2 worm cellular contexts compared by ENCODE assay signal in the genomic region with DNA sequence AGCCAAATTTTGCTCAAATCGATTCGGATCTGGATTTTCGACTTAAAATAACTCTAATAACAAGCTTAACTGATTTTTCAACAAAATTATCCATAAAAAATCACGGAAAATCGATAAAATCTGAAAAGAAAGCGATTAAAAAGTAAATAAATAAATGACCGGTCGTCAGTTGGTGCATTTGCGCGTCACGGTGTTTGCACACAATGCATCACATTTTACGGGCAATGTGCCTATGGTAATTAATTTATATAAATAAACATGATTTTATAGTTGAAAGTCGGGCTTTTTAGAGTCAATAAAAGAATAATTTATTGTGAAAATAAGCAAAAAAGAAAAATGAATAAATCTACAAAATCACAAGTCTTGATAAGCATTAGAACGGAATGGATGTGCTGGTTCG.
A peak's percentile ranks its signal among the peaks of the same experiment; 100 is the strongest.
TF ChIP-seq lines count a peak whose summit lies in the region.

No protein-coding gene starts in this region.

TF ChIP-seq in whole organism, L1 larva, 84 proteins besides CTCF, POLR2A, EP300 and RAD21 (continued from another document):
- TF ChIP-seq nhr-90 (tag; optimal IDR thresholded peaks at IDR 0.05; lab: Kevin White, UChicago; ENCODE audit: poor library complexity), result peak; percentile 39
- TF ChIP-seq nhr-47 (tag; optimal IDR thresholded peaks at IDR 0.05; lab: Kevin White, UChicago), result peak; percentile 60
- no peak for TF ChIP-seq nhr-85 (tag; lab: Kevin White, UChicago)
- no peak for TF ChIP-seq aha-1 (tag; optimal IDR thresholded peaks at IDR 0.05; lab: Kevin White, UChicago)
- peak in 1 of 3 experiments; percentile 18 for TF ChIP-seq ceh-82 (tag; optimal IDR thresholded peaks at IDR 0.05; lab: Kevin White, UChicago)
- TF ChIP-seq skn-1 (tag; optimal IDR thresholded peaks at IDR 0.05; lab: Kevin White, UChicago), result no peak
- TF ChIP-seq nhr-19 (GFP tag; conservative IDR thresholded peaks at IDR 0.05; lab: Robert Waterston, UW), result peak; percentile 37
- TF ChIP-seq swsn-7 (tag; optimal IDR thresholded peaks at IDR 0.05; lab: Kevin White, UChicago), result peak; percentile 50
- peak; percentile 42 for TF ChIP-seq xbp-1 (tag; optimal IDR thresholded peaks at IDR 0.05; lab: Kevin White, UChicago)
- no peak for TF ChIP-seq efl-3 (GFP tag; optimal IDR thresholded peaks at IDR 0.05; lab: Kevin White, UChicago)
- no peak for TF ChIP-seq sup-37 (GFP tag; optimal IDR thresholded peaks at IDR 0.05; lab: Kevin White, UChicago)
- TF ChIP-seq nhr-71 (tag; optimal IDR thresholded peaks at IDR 0.05; lab: Kevin White, UChicago), result peak; percentile 59
- TF ChIP-seq efl-1 (optimal IDR thresholded peaks at IDR 0.05; lab: Kevin White, UChicago), result peak; percentile 25 to 54
- peak; percentile 62 to 93 for TF ChIP-seq efl-1 (GFP tag; optimal IDR thresholded peaks at IDR 0.05 in 1 of 2; lab: Kevin White, UChicago)
- TF ChIP-seq lsy-2 (tag; optimal IDR thresholded peaks at IDR 0.05; lab: Kevin White, UChicago), result peak; percentile 68 to 69
- TF ChIP-seq dpl-1 (GFP tag; optimal IDR thresholded peaks at IDR 0.05; lab: Kevin White, UChicago), result peak in 2 of 3 experiments; percentile 51 to 62
- peak; percentile 11 for TF ChIP-seq nhr-28 (tag; optimal IDR thresholded peaks at IDR 0.05; lab: Kevin White, UChicago)
- no peak for TF ChIP-seq nhr-11 (tag; optimal IDR thresholded peaks at IDR 0.05; lab: Kevin White, UChicago)
- TF ChIP-seq unc-30 (tag; optimal IDR thresholded peaks at IDR 0.05; lab: Kevin White, UChicago), result no peak
- TF ChIP-seq ces-1 (GFP tag; optimal IDR thresholded peaks at IDR 0.05; lab: Kevin White, UChicago), result no peak
- no peak for TF ChIP-seq jun-1 (tag; optimal IDR thresholded peaks at IDR 0.05; lab: Kevin White, UChicago)
- TF ChIP-seq lir-3 (tag; optimal IDR thresholded peaks at IDR 0.05; lab: Kevin White, UChicago; ENCODE audit: poor library complexity), result no peak
- TF ChIP-seq sptf-1 (tag; optimal IDR thresholded peaks at IDR 0.05; lab: Kevin White, UChicago), result no peak
- TF ChIP-seq ceh-88 (GFP tag; IDR thresholded peaks at IDR 0.05; lab: Robert Waterston, UW), result no peak
- no peak for TF ChIP-seq fkh-10 (GFP tag; optimal IDR thresholded peaks at IDR 0.05; lab: Kevin White, UChicago)
- peak; percentile 17 for TF ChIP-seq egl-13 (tag; optimal IDR thresholded peaks at IDR 0.05; lab: Kevin White, UChicago)
- no peak for TF ChIP-seq lin-15B (tag; optimal IDR thresholded peaks at IDR 0.05; lab: Kevin White, UChicago)
- TF ChIP-seq snpc-4 (tag; optimal IDR thresholded peaks at IDR 0.05; lab: Kevin White, UChicago), result peak; percentile 29
- peak; percentile 58 for TF ChIP-seq dsc-1 (tag; optimal IDR thresholded peaks at IDR 0.05; lab: Kevin White, UChicago)
- TF ChIP-seq unc-86 (tag; optimal IDR thresholded peaks at IDR 0.05; lab: Kevin White, UChicago), result no peak
- no peak for TF ChIP-seq nhr-84 (tag; optimal IDR thresholded peaks at IDR 0.05; lab: Kevin White, UChicago)
- no peak for TF ChIP-seq fos-1 (tag; optimal IDR thresholded peaks at IDR 0.05; lab: Kevin White, UChicago)
- TF ChIP-seq hlh-4 (tag; optimal IDR thresholded peaks at IDR 0.05; lab: Kevin White, UChicago), result no peak
- peak; percentile 7 for TF ChIP-seq sox-4 (tag; optimal IDR thresholded peaks at IDR 0.05; lab: Kevin White, UChicago)
- no peak for TF ChIP-seq hlh-17 (GFP tag; optimal IDR thresholded peaks at IDR 0.05; lab: Kevin White, UChicago; ENCODE audit: borderline replicate concordance)
- TF ChIP-seq F16B12.6 (tag; optimal IDR thresholded peaks at IDR 0.05; lab: Kevin White, UChicago), result peak; percentile 93
- peak; percentile 35 for TF ChIP-seq irx-1 (tag; optimal IDR thresholded peaks at IDR 0.05; lab: Kevin White, UChicago)
- TF ChIP-seq alr-1 (tag; optimal IDR thresholded peaks at IDR 0.05; lab: Kevin White, UChicago; ENCODE audit: borderline replicate concordance), result no peak
- TF ChIP-seq fkh-4 (tag; optimal IDR thresholded peaks at IDR 0.05; lab: Kevin White, UChicago; ENCODE audit: borderline replicate concordance), result no peak
- no peak for TF ChIP-seq ets-5 (GFP tag; IDR thresholded peaks at IDR 0.05; lab: Robert Waterston, UW)
- TF ChIP-seq ceh-63 (GFP tag; optimal IDR thresholded peaks at IDR 0.05; lab: Kevin White, UChicago), result no peak
- peak; percentile 13 to 42 for TF ChIP-seq lin-35 (GFP tag; optimal IDR thresholded peaks at IDR 0.05; lab: Kevin White, UChicago)
- TF ChIP-seq C16A3.4 (tag; optimal IDR thresholded peaks at IDR 0.05; lab: Kevin White, UChicago), result peak; percentile 15
- peak; percentile 25 for TF ChIP-seq rnt-1 (tag; optimal IDR thresholded peaks at IDR 0.05; lab: Kevin White, UChicago)
- no peak for TF ChIP-seq C34B4.2 (tag; optimal IDR thresholded peaks at IDR 0.05; lab: Kevin White, UChicago)
- TF ChIP-seq tlp-1 (tag; optimal IDR thresholded peaks at IDR 0.05; lab: Kevin White, UChicago), result no peak

TF ChIP-seq in whole organism, L4 larva, 104 proteins besides CTCF, POLR2A, EP300 and RAD21 (continued from another document):
- TF ChIP-seq zfp-2 (tag; optimal IDR thresholded peaks at IDR 0.05; lab: Kevin White, UChicago) (no peak), fkh-10 (GFP tag; optimal IDR thresholded peaks at IDR 0.05; lab: Kevin White, UChicago) (no peak), nhr-28 (tag; optimal IDR thresholded peaks at IDR 0.05; lab: Kevin White, UChicago) (peak; percentile 26), dmd-8 (GFP tag; IDR thresholded peaks at IDR 0.05; lab: Robert Waterston, UW) (no peak), unc-39 (tag; optimal IDR thresholded peaks at IDR 0.05; lab: Kevin White, UChicago) (no peak), ceh-32 (tag; optimal IDR thresholded peaks at IDR 0.05; lab: Kevin White, UChicago; ENCODE audit: poor library complexity) (no peak), zag-1 (tag; optimal IDR thresholded peaks at IDR 0.05; lab: Kevin White, UChicago) (no peak), Y75B8A.6 (GFP tag; IDR thresholded peaks at IDR 0.05; lab: Robert Waterston, UW) (no peak), nhr-102 (tag; optimal IDR thresholded peaks at IDR 0.05; lab: Kevin White, UChicago) (no peak), nhr-48 (tag; optimal IDR thresholded peaks at IDR 0.05; lab: Kevin White, UChicago) (no peak), daf-12 (tag; optimal IDR thresholded peaks at IDR 0.05; lab: Kevin White, UChicago) (no peak), lsy-2 (tag; optimal IDR thresholded peaks at IDR 0.05; lab: Kevin White, UChicago) (peak in 1 of 2 experiments; percentile 72), nhr-41 (GFP tag; IDR thresholded peaks at IDR 0.05; lab: Robert Waterston, UW) (no peak), mep-1 (tag; optimal IDR thresholded peaks at IDR 0.05; lab: Kevin White, UChicago) (peak; percentile 22), hif-1 (tag; optimal IDR thresholded peaks at IDR 0.05; lab: Kevin White, UChicago) (no peak), unc-130 (GFP tag; optimal IDR thresholded peaks at IDR 0.05; lab: Kevin White, UChicago) (no peak), zip-11 (GFP tag; IDR thresholded peaks at IDR 0.05; lab: Robert Waterston, UW) (no peak), nhr-111 (GFP tag; optimal IDR thresholded peaks at IDR 0.05; lab: Kevin White, UChicago) (no peak), ama-1 (optimal IDR thresholded peaks at IDR 0.05; lab: Kevin White, UChicago) (no peak), zfp-3 (GFP tag; conservative IDR thresholded peaks at IDR 0.05; lab: Robert Waterston, UW) (no peak), nhr-42 (GFP tag; IDR thresholded peaks at IDR 0.05; lab: Robert Waterston, UW) (no peak), ceh-82 (tag; optimal IDR thresholded peaks at IDR 0.05; lab: Kevin White, UChicago) (no peak), T26A8.4 (GFP tag; IDR thresholded peaks at IDR 0.05; lab: Robert Waterston, UW) (no peak), tra-1 (GFP tag; IDR thresholded peaks at IDR 0.05; lab: Robert Waterston, UW) (no peak), ceh-44 (GFP tag; IDR thresholded peaks at IDR 0.05; lab: Robert Waterston, UW) (no peak), dpl-1 (GFP tag; optimal IDR thresholded peaks at IDR 0.05; lab: Kevin White, UChicago) (peak; percentile 34), lir-3 (tag; optimal IDR thresholded peaks at IDR 0.05; lab: Kevin White, UChicago) (no peak), nhr-6 (tag; optimal IDR thresholded peaks at IDR 0.05; lab: Kevin White, UChicago) (no peak), Y48G9A.11 (GFP tag; IDR thresholded peaks at IDR 0.05; lab: Robert Waterston, UW) (no peak), mdt-29 (GFP tag; IDR thresholded peaks at IDR 0.05; lab: Robert Waterston, UW) (no peak), ZK337.2 (GFP tag; IDR thresholded peaks at IDR 0.05; lab: Robert Waterston, UW) (no peak), ces-1 (GFP tag; optimal IDR thresholded peaks at IDR 0.05; lab: Kevin White, UChicago) (no peak), lin-1 (GFP tag; IDR thresholded peaks at IDR 0.05; lab: Robert Waterston, UW) (no peak), lin-39 (tag; optimal IDR thresholded peaks at IDR 0.05; lab: Kevin White, UChicago) (no peak), ceh-20 (GFP tag; IDR thresholded peaks at IDR 0.05; lab: Robert Waterston, UW) (0 out of 2 replicates have a peak, but pooled peaks have one; percentile 10), duxl-1 (tag; optimal IDR thresholded peaks at IDR 0.05; lab: Kevin White, UChicago; ENCODE audit: poor library complexity) (no peak), nhr-25 (tag; optimal IDR thresholded peaks at IDR 0.05; lab: Kevin White, UChicago; ENCODE audit: borderline replicate concordance, insufficient read depth) (no peak), nhr-77 (tag; optimal IDR thresholded peaks at IDR 0.05; lab: Kevin White, UChicago) (peak; percentile 46), mxl-2 (GFP tag; conservative IDR thresholded peaks at IDR 0.05; lab: Robert Waterston, UW) (no peak), D1046.2 (GFP tag; IDR thresholded peaks at IDR 0.05; lab: Robert Waterston, UW) (no peak), dmd-9 (GFP tag; IDR thresholded peaks at IDR 0.05; lab: Robert Waterston, UW) (no peak), zip-2 (tag; optimal IDR thresholded peaks at IDR 0.05; lab: Kevin White, UChicago) (no peak), skn-1 (tag; optimal IDR thresholded peaks at IDR 0.05; lab: Kevin White, UChicago) (no peak), sdz-12 (GFP tag; optimal IDR thresholded peaks at IDR 0.05; lab: Kevin White, UChicago) (no peak), tag-97 (GFP tag; IDR thresholded peaks at IDR 0.05; lab: Robert Waterston, UW) (no peak), cey-2 (tag; optimal IDR thresholded peaks at IDR 0.05; lab: Kevin White, UChicago; ENCODE audit: borderline replicate concordance, insufficient read depth) (no peak), set-16 (GFP tag; IDR thresholded peaks at IDR 0.05; lab: Robert Waterston, UW) (no peak), rbr-2 (tag; optimal IDR thresholded peaks at IDR 0.05; lab: Kevin White, UChicago) (peak; percentile 29), nhr-76 (tag; optimal IDR thresholded peaks at IDR 0.05; lab: Kevin White, UChicago) (no peak), F10B5.3 (tag; optimal IDR thresholded peaks at IDR 0.05; lab: Kevin White, UChicago) (no peak), arid-1 (GFP tag; conservative IDR thresholded peaks at IDR 0.05; lab: Robert Waterston, UW) (no peak), lin-29 (GFP tag; IDR thresholded peaks at IDR 0.05; lab: Robert Waterston, UW) (no peak), F26F4.8 (GFP tag; conservative IDR thresholded peaks at IDR 0.05; lab: Robert Waterston, UW) (no peak), saeg-2 (GFP tag; IDR thresholded peaks at IDR 0.05; lab: Robert Waterston, UW) (no peak), snpc-1.2 (GFP tag; IDR thresholded peaks at IDR 0.05; lab: Robert Waterston, UW) (no peak), daf-8 (GFP tag; IDR thresholded peaks at IDR 0.05; lab: Robert Waterston, UW) (no peak), snpc-4 (tag; optimal IDR thresholded peaks at IDR 0.05; lab: Kevin White, UChicago) (no peak), dmd-6 (GFP tag; IDR thresholded peaks at IDR 0.05; lab: Robert Waterston, UW) (no peak), mes-2 (tag; optimal IDR thresholded peaks at IDR 0.05; lab: Kevin White, UChicago; ENCODE audit: poor library complexity, severe bottlenecking) (peak; percentile 71), aly-2 (tag; optimal IDR thresholded peaks at IDR 0.05; lab: Kevin White, UChicago) (no peak), ztf-7 (tag; optimal IDR thresholded peaks at IDR 0.05; lab: Kevin White, UChicago) (peak; percentile 17), dve-1 (tag; optimal IDR thresholded peaks at IDR 0.05; lab: Kevin White, UChicago; ENCODE audit: insufficient read depth) (peak; percentile 62), R02D3.7 (tag; optimal IDR thresholded peaks at IDR 0.05; lab: Kevin White, UChicago) (no peak), mxl-3 (GFP tag; optimal IDR thresholded peaks at IDR 0.05; lab: Kevin White, UChicago) (no peak), nhr-10 (tag; optimal IDR thresholded peaks at IDR 0.05; lab: Kevin White, UChicago) (no peak), nhr-11 (tag; optimal IDR thresholded peaks at IDR 0.05; lab: Kevin White, UChicago) (no peak), Y5F2A.4 (GFP tag; optimal IDR thresholded peaks at IDR 0.05; lab: Kevin White, UChicago) (no peak), php-3 (GFP tag; IDR thresholded peaks at IDR 0.05; lab: Robert Waterston, UW) (peak; percentile 14; the same call in 1 of the 2 replicates), gei-8 (GFP tag; optimal IDR thresholded peaks at IDR 0.05; lab: Kevin White, UChicago) (no peak), hmg-1.1 (GFP tag; IDR thresholded peaks at IDR 0.05; lab: Robert Waterston, UW) (no peak), lim-7 (GFP tag; IDR thresholded peaks at IDR 0.05; lab: Robert Waterston, UW) (no peak), ztf-11 (tag; optimal IDR thresholded peaks at IDR 0.05; lab: Kevin White, UChicago) (no peak), unc-62 (GFP tag; optimal IDR thresholded peaks at IDR 0.05 in 1 of 2; lab: Kevin White, UChicago) (no peak), unc-62 (tag; optimal IDR thresholded peaks at IDR 0.05; lab: Kevin White, UChicago) (no peak), lin-13 (GFP tag; optimal IDR thresholded peaks at IDR 0.05; lab: Kevin White, UChicago) (no peak), attf-4 (tag; optimal IDR thresholded peaks at IDR 0.05; lab: Kevin White, UChicago) (no peak), madf-5 (GFP tag; IDR thresholded peaks at IDR 0.05; lab: Robert Waterston, UW) (no peak), ceh-62 (tag; optimal IDR thresholded peaks at IDR 0.05; lab: Kevin White, UChicago) (no peak), spr-1 (tag; optimal IDR thresholded peaks at IDR 0.05; lab: Kevin White, UChicago) (no peak), lin-38 (GFP tag; IDR thresholded peaks at IDR 0.05; lab: Robert Waterston, UW) (peak; percentile 51), nhr-237 (tag; optimal IDR thresholded peaks at IDR 0.05; lab: Kevin White, UChicago) (no peak), mdl-1 (tag; optimal IDR thresholded peaks at IDR 0.05; lab: Kevin White, UChicago) (no peak), daf-16 (GFP tag; optimal IDR thresholded peaks at IDR 0.05; lab: Kevin White, UChicago) (no peak), daf-16 (tag; optimal IDR thresholded peaks at IDR 0.05; lab: Kevin White, UChicago) (peak; percentile 83), pqm-1 (tag; optimal IDR thresholded peaks at IDR 0.05; lab: Kevin White, UChicago) (no peak), F37D6.2 (tag; optimal IDR thresholded peaks at IDR 0.05; lab: Kevin White, UChicago) (no peak), hlh-11 (tag; optimal IDR thresholded peaks at IDR 0.05; lab: Kevin White, UChicago) (no peak), hlh-30 (tag; optimal IDR thresholded peaks at IDR 0.05; lab: Kevin White, UChicago; ENCODE audit: insufficient read depth) (peak; percentile 22), fos-1 (tag; optimal IDR thresholded peaks at IDR 0.05; lab: Kevin White, UChicago) (no peak), daf-19 (GFP tag; conservative IDR thresholded peaks at IDR 0.05; lab: Robert Waterston, UW) (no peak), spr-3 (GFP tag; optimal IDR thresholded peaks at IDR 0.05; lab: Kevin White, UChicago) (no peak), vab-7 (GFP tag; IDR thresholded peaks at IDR 0.05; lab: Robert Waterston, UW) (no peak)
